Worm (Caenorhabditis elegans): ENCODE results near the gene clec-56.

DNA sequence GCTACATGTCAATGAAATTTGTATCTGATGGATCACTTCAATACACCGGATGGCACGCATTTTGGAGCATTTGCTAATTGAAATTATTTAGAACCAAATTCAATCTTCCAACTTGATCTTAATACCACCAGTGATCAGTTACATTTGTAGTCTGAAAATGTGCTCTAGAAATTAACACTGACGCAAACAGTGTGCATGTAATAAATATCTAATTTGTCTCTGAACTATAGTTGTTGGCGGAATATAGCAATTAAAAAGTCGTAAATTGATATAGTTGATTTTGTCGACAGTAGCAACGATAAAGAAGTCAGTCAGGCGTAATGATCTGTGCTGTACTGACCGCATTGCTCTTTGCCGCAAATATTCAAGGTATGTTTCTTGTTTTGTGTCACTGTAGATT lies 2.0 kb upstream of the clec-56 start, which contains the start of gene clec-227:
- no peak for TF ChIP-seq sea-1 (GFP tag; conservative IDR thresholded peaks at IDR 0.05)
- no peak for TF ChIP-seq hmg-4 (GFP tag; optimal IDR thresholded peaks at IDR 0.05)
- TF ChIP-seq scrt-1 (GFP tag; IDR thresholded peaks at IDR 0.05) = no peak
- TF ChIP-seq ama-1 (optimal IDR thresholded peaks at IDR 0.05) = no peak
- TF ChIP-seq pes-1 (GFP tag; IDR thresholded peaks at IDR 0.05) = no peak
- TF ChIP-seq hmbx-1 (tag; optimal IDR thresholded peaks at IDR 0.05) = no peak
- no peak for TF ChIP-seq ets-7 (tag; optimal IDR thresholded peaks at IDR 0.05)
- TF ChIP-seq tbx-11 (GFP tag; IDR thresholded peaks at IDR 0.05) = no peak
- no peak for TF ChIP-seq hnd-1 (tag; optimal IDR thresholded peaks at IDR 0.05)

All from whole organism, early embryonic.